Worm (Caenorhabditis elegans) whole organism, mixed stage, embryonic: ENCODE data around the gene Y38E10A.2.

ENCODE experiments used
- M03D4.4 ChIP-seq: sonication (generic microtip); optimal IDR thresholded peaks from 2 replicates; lab custom pipeline; 2017; ENCODE audit warnings: mild to moderate bottlenecking, missing genetic modification characterization, missing compliant biosample characterization
- bed-3 ChIP-seq: fragments of 200-800 bp; sonication (Bioruptor generic); optimal IDR thresholded peaks from 3 replicates; lab custom pipeline; 2018; ENCODE audit warnings: mild to moderate bottlenecking, missing genetic modification characterization, moderate library complexity, missing compliant biosample characterization
- blmp-1 ChIP-seq: fragments of 150-350 bp; optimal IDR thresholded peaks from 2 replicates; lab custom pipeline; 2014; ENCODE audit warnings: missing biosample characterization, missing genetic modification characterization
- ceh-39 ChIP-seq: fragments of 150-350 bp; optimal IDR thresholded peaks from 2 replicates; lab custom pipeline; 2014; ENCODE audit warnings: missing biosample characterization, missing genetic modification characterization
- ceh-43 ChIP-seq: fragments of 200-800 bp; sonication (Bioruptor generic); optimal IDR thresholded peaks from 2 replicates; lab custom pipeline; 2018; ENCODE audit warnings: mild to moderate bottlenecking, missing genetic modification characterization, moderate library complexity, missing compliant biosample characterization
- ceh-83 ChIP-seq: fragments of 200-800 bp; sonication (Bioruptor generic); optimal IDR thresholded peaks from 2 replicates; lab custom pipeline; 2018; ENCODE audit warnings: mild to moderate bottlenecking, missing genetic modification characterization, missing compliant biosample characterization
- ces-1 ChIP-seq: fragments of 150-350 bp; optimal IDR thresholded peaks from 2 replicates; lab custom pipeline; 2014; ENCODE audit warnings: missing biosample characterization, missing genetic modification reagents, missing genetic modification characterization
- cnd-1 ChIP-seq: fragments of 200-800 bp; sonication (Bioruptor generic); optimal IDR thresholded peaks from 2 replicates; lab custom pipeline; 2018; ENCODE audit warnings: mild to moderate bottlenecking, missing genetic modification characterization, missing compliant biosample characterization
- drap-1 ChIP-seq: fragments of 200-800 bp; sonication (Bioruptor generic); optimal IDR thresholded peaks from 3 replicates; lab custom pipeline; 2018; ENCODE audit warnings: mild to moderate bottlenecking, missing genetic modification characterization, missing compliant biosample characterization
- elt-1 ChIP-seq: sonication (generic microtip); optimal IDR thresholded peaks from 2 replicates; lab custom pipeline; 2017; ENCODE audit warnings: missing genetic modification characterization, mild to moderate bottlenecking, missing compliant biosample characterization, antibody characterized with exemption, moderate library complexity, borderline replicate concordance; ENCODE audit not compliant: insufficient read depth
- elt-3 ChIP-seq: fragments of 150-350 bp; optimal IDR thresholded peaks from 2 replicates; lab custom pipeline; 2014; ENCODE audit warnings: missing biosample characterization, missing genetic modification characterization
- flh-1 ChIP-seq: fragments of 200-800 bp; sonication (Bioruptor generic); optimal IDR thresholded peaks from 2 replicates; lab custom pipeline; 2018; ENCODE audit warnings: mild to moderate bottlenecking, missing genetic modification characterization, moderate library complexity, missing compliant biosample characterization
- ham-2 ChIP-seq: fragments of 200-800 bp; sonication (Bioruptor generic); optimal IDR thresholded peaks from 2 replicates; lab custom pipeline; 2018; ENCODE audit warnings: mild to moderate bottlenecking, missing genetic modification characterization, missing compliant biosample characterization
- hlh-1 ChIP-seq: fragments of 150-350 bp; optimal IDR thresholded peaks from 2 replicates; lab custom pipeline; 2014; ENCODE audit warnings: missing biosample characterization, missing genetic modification reagents, missing genetic modification characterization
- lin-32 ChIP-seq: fragments of 200-800 bp; sonication (Bioruptor generic); optimal IDR thresholded peaks from 2 replicates; lab custom pipeline; 2018; ENCODE audit warnings: mild to moderate bottlenecking, missing genetic modification characterization, missing compliant biosample characterization
- lsy-2 ChIP-seq: fragments of 150-350 bp; optimal IDR thresholded peaks from 2 replicates; lab custom pipeline; 2014; ENCODE audit warnings: missing biosample characterization, missing genetic modification characterization
- mab-5 ChIP-seq: fragments of 150-350 bp; optimal IDR thresholded peaks from 2 replicates; lab custom pipeline; 2014; ENCODE audit warnings: missing biosample characterization, missing genetic modification characterization
- mep-1 ChIP-seq: fragments of 150-350 bp; optimal IDR thresholded peaks from 2 replicates; lab custom pipeline; 2017; ENCODE audit warnings: missing biosample characterization, missing genetic modification reagents, missing genetic modification characterization, inconsistent platforms
- mls-2 ChIP-seq: sonication (generic microtip); optimal IDR thresholded peaks from 2 replicates; lab custom pipeline; 2016; ENCODE audit warnings: mild to moderate bottlenecking, missing genetic modification characterization, moderate library complexity, missing compliant biosample characterization
- nhr-2 ChIP-seq: fragments of 150-350 bp; optimal IDR thresholded peaks from 2 replicates; lab custom pipeline; 2014; ENCODE audit warnings: missing biosample characterization, missing genetic modification characterization
- nhr-237 ChIP-seq: fragments of 150-350 bp; optimal IDR thresholded peaks from 2 replicates; lab custom pipeline; 2014; ENCODE audit warnings: missing biosample characterization, missing genetic modification characterization
- nhr-28 ChIP-seq: fragments of 150-350 bp; optimal IDR thresholded peaks from 2 replicates; lab custom pipeline; 2014; ENCODE audit warnings: missing biosample characterization, missing genetic modification characterization
- nhr-76 ChIP-seq: sonication (generic microtip); optimal IDR thresholded peaks from 2 replicates; lab custom pipeline; 2017; ENCODE audit warnings: missing biosample characterization, missing genetic modification characterization
- pha-4 ChIP-seq: fragments of 150-350 bp; optimal IDR thresholded peaks from 2 replicates; lab custom pipeline; 2018; ENCODE audit warnings: missing biosample characterization, missing genetic modification reagents, missing genetic modification characterization
- sem-2 ChIP-seq: fragments of 200-800 bp; sonication (Bioruptor generic); optimal IDR thresholded peaks from 2 replicates; lab custom pipeline; 2018; ENCODE audit warnings: mild to moderate bottlenecking, missing genetic modification characterization, missing compliant biosample characterization
- snpc-4 ChIP-seq: fragments of 150-350 bp; optimal IDR thresholded peaks from 2 replicates; lab custom pipeline; 2014; ENCODE audit warnings: missing biosample characterization, missing genetic modification characterization
- sptf-1 ChIP-seq: sonication (generic microtip); optimal IDR thresholded peaks from 2 replicates; lab custom pipeline; 2017; ENCODE audit warnings: mild to moderate bottlenecking, missing genetic modification characterization, moderate library complexity, missing compliant biosample characterization
- tbx-8 ChIP-seq: fragments of 200-800 bp; sonication (Bioruptor generic); optimal IDR thresholded peaks from 2 replicates; lab custom pipeline; 2018; ENCODE audit warnings: mild to moderate bottlenecking, missing genetic modification characterization, moderate library complexity, missing compliant biosample characterization
- unc-120 ChIP-seq: sonication (generic microtip); optimal IDR thresholded peaks from 2 replicates; lab custom pipeline; 2017; ENCODE audit warnings: missing genetic modification characterization, missing compliant biosample characterization; ENCODE audit not compliant: poor library complexity, severe bottlenecking
- unc-39 ChIP-seq: fragments of 150-350 bp; optimal IDR thresholded peaks from 2 replicates; lab custom pipeline; 2014; ENCODE audit warnings: missing biosample characterization, missing genetic modification characterization
- zip-8 ChIP-seq: fragments of 150-350 bp; optimal IDR thresholded peaks from 2 replicates; lab custom pipeline; 2014; ENCODE audit warnings: missing biosample characterization, missing genetic modification characterization
- ztf-11 ChIP-seq: fragments of 150-350 bp; optimal IDR thresholded peaks from 2 replicates; lab custom pipeline; 2014; ENCODE audit warnings: missing biosample characterization, missing genetic modification characterization

Gene Y38E10A.2

ce11 chrII:12617586-12617985, 44.1 kb upstream of the Y38E10A.2 start, which contains the start of gene nspe-3:
TSS of gene nspe-3 (plus strand) at chrII:12617886.
- no peak for TF ChIP-seq mep-1 (tag; lab: Kevin White, UChicago)
- TF ChIP-seq sem-2, result no peak
- TF ChIP-seq elt-3, result no peak
- TF ChIP-seq ceh-43 (GFP tag; lab: Kevin White, UChicago), result no peak
- TF ChIP-seq ceh-83 (GFP tag; lab: Kevin White, UChicago), result no peak
- no peak for TF ChIP-seq nhr-28 (tag; lab: Kevin White, UChicago)

DNA sequence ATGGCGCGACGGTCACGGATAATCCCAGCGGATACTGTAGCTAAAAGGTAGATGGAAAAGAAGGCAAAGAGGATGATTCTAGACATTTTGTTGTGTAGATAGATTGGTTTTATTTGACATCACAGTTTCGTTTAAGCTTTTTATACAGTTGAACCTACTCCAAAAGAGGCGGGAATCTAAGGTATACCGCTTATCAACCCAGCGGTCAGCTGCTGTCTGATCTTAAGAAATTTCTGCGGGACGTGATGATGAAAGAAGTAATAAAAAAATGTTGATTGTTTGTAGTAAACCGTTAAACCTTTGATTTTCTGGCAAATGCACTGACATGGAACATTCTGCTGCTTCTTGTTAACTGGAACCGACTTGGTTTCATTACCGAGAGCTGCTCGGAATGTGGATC, 42.6 kb upstream of the Y38E10A.2 start, which contains the start of gene nspe-6:
Gene nspe-6, minus strand, starts transcription at position 101 of the 400 bp plus-strand sequence.
- TF ChIP-seq pha-4 (tag; lab: Kevin White, UChicago) (no peak), cnd-1 (no peak), unc-39 (no peak), elt-3 (no peak), sptf-1 (tag; lab: Kevin White, UChicago) (no peak), nhr-28 (tag; lab: Kevin White, UChicago) (no peak), ztf-11 (no peak), bed-3 (GFP tag; lab: Kevin White, UChicago) (no peak), ceh-39 (tag; lab: Kevin White, UChicago) (no peak)

DNA sequence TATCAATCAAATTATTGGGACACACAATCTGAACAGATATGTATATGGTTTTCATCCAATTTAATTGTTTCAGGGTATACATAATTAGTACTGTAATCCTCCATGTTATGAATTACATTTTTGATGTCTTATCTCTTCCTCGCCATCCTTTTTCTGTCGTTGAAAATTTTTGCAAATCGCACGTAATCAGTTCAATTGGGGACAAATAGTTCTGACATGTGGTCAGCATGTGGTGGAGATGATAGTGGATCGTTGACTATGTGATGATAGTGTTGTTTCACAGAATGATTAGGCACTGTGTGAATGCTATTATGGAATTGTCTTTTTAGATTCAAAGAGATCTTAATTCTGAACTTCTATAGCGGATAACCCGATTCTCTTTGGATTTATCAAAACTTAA, 42.0 kb upstream of the Y38E10A.2 start:
- no peak for TF ChIP-seq mep-1 (tag; lab: Kevin White, UChicago)
- TF ChIP-seq nhr-237, result no peak
- TF ChIP-seq ceh-83 (GFP tag; lab: Kevin White, UChicago), result no peak
- TF ChIP-seq nhr-76 (tag; lab: Kevin White, UChicago), result no peak
- no peak for TF ChIP-seq hlh-1 (tag; lab: Kevin White, UChicago)
- no peak for TF ChIP-seq sem-2
- no peak for TF ChIP-seq mls-2 (tag; lab: Kevin White, UChicago)
- no peak for TF ChIP-seq lin-32 (GFP tag; lab: Kevin White, UChicago)
- no peak for TF ChIP-seq ceh-43 (GFP tag; lab: Kevin White, UChicago)
- TF ChIP-seq drap-1 (GFP tag; lab: Kevin White, UChicago), result no peak
- no peak for TF ChIP-seq mab-5 (tag; lab: Kevin White, UChicago)
- TF ChIP-seq zip-8 (tag; lab: Kevin White, UChicago), result no peak
- TF ChIP-seq unc-39, result no peak
- no peak for TF ChIP-seq elt-1 (tag; lab: Kevin White, UChicago)
- TF ChIP-seq lsy-2 (tag; lab: Kevin White, UChicago), result no peak
- TF ChIP-seq snpc-4 (tag; lab: Kevin White, UChicago), result no peak
- no peak for TF ChIP-seq M03D4.4 (tag; lab: Kevin White, UChicago)
- TF ChIP-seq blmp-1, result no peak

DNA sequence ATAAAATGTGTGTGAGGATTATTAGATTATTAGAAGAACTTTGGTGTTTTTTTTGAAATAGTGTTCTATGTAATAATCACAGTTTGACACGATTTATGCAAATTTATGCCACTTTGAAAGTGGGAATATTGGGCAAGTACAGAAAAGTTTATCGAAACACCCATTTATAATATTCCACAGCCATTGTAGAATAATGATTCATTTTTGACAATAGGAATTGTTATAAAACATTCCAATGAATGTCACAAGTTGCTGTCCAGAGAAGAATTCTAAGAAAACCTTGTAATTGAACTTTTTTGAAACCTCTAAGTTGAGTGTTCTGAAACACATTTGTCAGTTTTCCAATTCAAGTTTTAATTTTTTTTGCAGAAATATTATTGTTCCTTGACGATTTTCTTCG, 38.8 kb upstream of the Y38E10A.2 start, which contains the start of gene nspe-4:
Gene nspe-4, plus strand, starts transcription at position 301 of the 400 bp plus-strand sequence.
- TF ChIP-seq lsy-2 (tag; lab: Kevin White, UChicago), result no peak
- TF ChIP-seq tbx-8, result no peak
- no peak for TF ChIP-seq sptf-1 (tag; lab: Kevin White, UChicago)
- no peak for TF ChIP-seq mls-2 (tag; lab: Kevin White, UChicago)
- no peak for TF ChIP-seq snpc-4 (tag; lab: Kevin White, UChicago)
- TF ChIP-seq ceh-83 (GFP tag; lab: Kevin White, UChicago), result no peak
- TF ChIP-seq nhr-237, result no peak
- no peak for TF ChIP-seq flh-1 (GFP tag; lab: Kevin White, UChicago)
- no peak for TF ChIP-seq unc-39
- TF ChIP-seq bed-3 (GFP tag; lab: Kevin White, UChicago), result no peak
- no peak for TF ChIP-seq blmp-1
- no peak for TF ChIP-seq nhr-2 (tag; lab: Kevin White, UChicago)
- TF ChIP-seq lin-32 (GFP tag; lab: Kevin White, UChicago), result no peak
- TF ChIP-seq drap-1 (GFP tag; lab: Kevin White, UChicago), result no peak
- TF ChIP-seq nhr-28 (tag; lab: Kevin White, UChicago), result no peak
- TF ChIP-seq ces-1 (GFP tag; lab: Kevin White, UChicago), result no peak
- TF ChIP-seq ham-2, result no peak
- TF ChIP-seq, all 35 proteins: peak for 0

- TF ChIP-seq drap-1 (GFP tag; lab: Kevin White, UChicago), result no peak
- TF ChIP-seq pha-4 (tag; lab: Kevin White, UChicago), result no peak
- TF ChIP-seq lsy-2 (tag; lab: Kevin White, UChicago), result no peak
- TF ChIP-seq M03D4.4 (tag; lab: Kevin White, UChicago), result no peak
- TF ChIP-seq ceh-39 (tag; lab: Kevin White, UChicago), result no peak
- TF ChIP-seq lin-32 (GFP tag; lab: Kevin White, UChicago), result no peak
- no peak for TF ChIP-seq nhr-237
- no peak for TF ChIP-seq ces-1 (GFP tag; lab: Kevin White, UChicago)
- TF ChIP-seq unc-120 (tag; lab: Kevin White, UChicago), result no peak
- TF ChIP-seq sptf-1 (tag; lab: Kevin White, UChicago), result no peak
- no peak for TF ChIP-seq ztf-11
- TF ChIP-seq elt-3, result no peak
- TF ChIP-seq, all 35 proteins: peak for 0
Observed at ce11 chrII:12608653-12609052, 35.2 kb upstream of the Y38E10A.2 start, which contains the start of gene Y38E10A.9. TSS of gene Y38E10A.9 (plus strand) at chrII:12608953.
